Fruit fly (Drosophila melanogaster) whole organism, wandering third instar larva: ENCODE data around the gene CG15249.

Experiments
- Abd-B ChIP-seq: fragments of >200 bp; optimal IDR thresholded peaks from 2 replicates; lab custom pipeline; 2017; ENCODE audit warnings: missing biosample characterization, missing genetic modification characterization
- CG32264 ChIP-seq: fragments of 200-800 bp; sonication (Bioruptor generic); optimal IDR thresholded peaks from 2 replicates; lab custom pipeline; 2016; ENCODE audit warnings: missing biosample characterization, missing genetic modification characterization
- CG9705 ChIP-seq: fragments of 200-800 bp; sonication (Bioruptor generic); optimal IDR thresholded peaks from 2 replicates; lab custom pipeline; 2018; ENCODE audit warnings: missing biosample characterization, mild to moderate bottlenecking, missing genetic modification characterization
- CrebA ChIP-seq: fragments of 200-800 bp; sonication (Bioruptor generic); optimal IDR thresholded peaks from 2 replicates; lab custom pipeline; 2016; ENCODE audit warnings: missing biosample characterization, mild to moderate bottlenecking, missing genetic modification characterization, borderline replicate concordance
- Dfd ChIP-seq: fragments of >200 bp; optimal IDR thresholded peaks from 2 replicates; lab custom pipeline; 2017; ENCODE audit warnings: missing biosample characterization, missing genetic modification characterization
- Dif ChIP-seq: fragments of 200-275, 200-300 bp; sonication (Bioruptor generic); optimal IDR thresholded peaks from 2 replicates; lab custom pipeline; 2018; ENCODE audit warnings: missing biosample characterization, missing genetic modification characterization; ENCODE audit not compliant: partially characterized antibody
- GATAd ChIP-seq: sonication (Bioruptor generic); optimal IDR thresholded peaks from 2 replicates; lab custom pipeline; 2016; ENCODE audit warnings: missing biosample characterization, missing genetic modification characterization
- HLH106 ChIP-seq: fragments of 200-800 bp; optimal IDR thresholded peaks from 3 replicates; lab custom pipeline; 2019; ENCODE audit warnings: missing biosample characterization, mild to moderate bottlenecking, missing genetic modification characterization, moderate library complexity
- Hnf4 ChIP-seq: fragments of 200-800 bp; sonication (Bioruptor generic); optimal IDR thresholded peaks from 2 replicates; lab custom pipeline; 2016; ENCODE audit warnings: missing biosample characterization, mild to moderate bottlenecking, missing genetic modification characterization
- Hr78 ChIP-seq: fragments of >200 bp; optimal IDR thresholded peaks from 2 replicates; lab custom pipeline; 2017; ENCODE audit warnings: missing biosample characterization, missing genetic modification characterization
- Hr83 ChIP-seq: fragments of 200-300 bp; sonication (Bioruptor generic); optimal IDR thresholded peaks from 2 replicates; lab custom pipeline; 2016; ENCODE audit warnings: missing biosample characterization, mild to moderate bottlenecking, missing genetic modification characterization, moderate library complexity; ENCODE audit not compliant: poor library complexity, severe bottlenecking
- Mio ChIP-seq: sonication (Bioruptor generic); optimal IDR thresholded peaks from 2 replicates; lab custom pipeline; 2016; ENCODE audit warnings: missing biosample characterization, missing genetic modification characterization
- Myc ChIP-seq: fragments of >200 bp; optimal IDR thresholded peaks from 2 replicates; lab custom pipeline; 2017
- OdsH ChIP-seq: fragments of 200-800 bp; sonication (Bioruptor generic); optimal IDR thresholded peaks from 2 replicates; lab custom pipeline; 2016; ENCODE audit warnings: missing biosample characterization, mild to moderate bottlenecking, missing genetic modification characterization
- Rel ChIP-seq, 2 experiments: fragments of 200-800 bp; sonication (Bioruptor generic) in 1 of 2; optimal IDR thresholded peaks; 2 replicates in 1 of 2; 3 replicates in 1 of 2; lab custom pipeline; 2016 to 2019; ENCODE audit warnings: mild to moderate bottlenecking in 2 of 2, missing biosample characterization in 2 of 2, missing genetic modification characterization in 2 of 2, moderate library complexity in 1 of 2
- Sp1 ChIP-seq: fragments of 200-800 bp; sonication (Bioruptor generic); optimal IDR thresholded peaks from 3 replicates; lab custom pipeline; 2019; ENCODE audit warnings: missing biosample characterization, mild to moderate bottlenecking, missing genetic modification characterization, moderate library complexity
- Vsx2 ChIP-seq: fragments of 200-300, 225-300 bp; sonication (Bioruptor generic); optimal IDR thresholded peaks from 2 replicates; lab custom pipeline; 2018; ENCODE audit warnings: missing biosample characterization, missing genetic modification characterization; ENCODE audit not compliant: partially characterized antibody
- br ChIP-seq: fragments of 200-800 bp; sonication (Bioruptor generic); optimal IDR thresholded peaks from 2 replicates; lab custom pipeline; 2016; ENCODE audit warnings: missing biosample characterization, missing genetic modification characterization
- brk ChIP-seq: fragments of 200-800 bp; sonication (Bioruptor generic); optimal IDR thresholded peaks from 2 replicates; lab custom pipeline; 2016; ENCODE audit warnings: missing biosample characterization, mild to moderate bottlenecking, missing genetic modification characterization
- dl ChIP-seq, 2 experiments: fragments of 175-275, 200-275 bp in 1 of 2; fragments of 200-275 bp in 1 of 2; sonication (Bioruptor generic); optimal IDR thresholded peaks; lab custom pipeline; 2018; ENCODE audit warnings: mild to moderate bottlenecking in 2 of 2, missing biosample characterization in 2 of 2, missing genetic modification characterization in 2 of 2, moderate library complexity in 2 of 2; ENCODE audit not compliant: partially characterized antibody in 2 of 2, insufficient read depth in 1 of 2
- dmrt93B ChIP-seq: fragments of 200-800 bp; sonication (Bioruptor generic); optimal IDR thresholded peaks from 2 replicates; lab custom pipeline; 2018; ENCODE audit warnings: missing biosample characterization, mild to moderate bottlenecking, missing genetic modification characterization
- dsf ChIP-seq: sonication (Bioruptor generic); optimal IDR thresholded peaks from 2 replicates; lab custom pipeline; 2016; ENCODE audit warnings: missing biosample characterization, missing genetic modification characterization, borderline replicate concordance
- ey ChIP-seq: fragments of 200-800 bp; sonication (Bioruptor generic); optimal IDR thresholded peaks from 2 replicates; lab custom pipeline; 2016; ENCODE audit warnings: missing biosample characterization, missing genetic modification characterization
- foxo ChIP-seq, 2 experiments: fragments of 200-800 bp; sonication (Bioruptor generic); optimal IDR thresholded peaks; 2 replicates in 1 of 2; 3 replicates in 1 of 2; lab custom pipeline; 2016 to 2017; ENCODE audit warnings: missing biosample characterization in 2 of 2, missing genetic modification characterization in 2 of 2
- fru ChIP-seq: fragments of 200-800 bp; sonication (Bioruptor generic); optimal IDR thresholded peaks from 3 replicates; lab custom pipeline; 2016; ENCODE audit warnings: missing biosample characterization, mild to moderate bottlenecking, missing genetic modification characterization
- h ChIP-seq: fragments of 200-800 bp; sonication (Bioruptor generic); optimal IDR thresholded peaks from 3 replicates; lab custom pipeline; 2016; ENCODE audit warnings: missing biosample characterization, mild to moderate bottlenecking, missing genetic modification characterization
- jim ChIP-seq: fragments of 175-275, 200-325 bp; sonication (Bioruptor generic); optimal IDR thresholded peaks from 2 replicates; lab custom pipeline; 2016; ENCODE audit warnings: missing biosample characterization, mild to moderate bottlenecking, missing genetic modification characterization
- lola ChIP-seq: fragments of >200 bp; optimal IDR thresholded peaks from 2 replicates; lab custom pipeline; 2017; ENCODE audit warnings: missing biosample characterization, missing genetic modification characterization
- pan ChIP-seq: fragments of >200 bp; optimal IDR thresholded peaks from 2 replicates; lab custom pipeline; 2017
- psq ChIP-seq: fragments of 200-800 bp; sonication (Bioruptor generic); optimal IDR thresholded peaks from 3 replicates; lab custom pipeline; 2017; ENCODE audit warnings: missing biosample characterization, mild to moderate bottlenecking, missing genetic modification characterization, moderate library complexity
- rgr ChIP-seq: fragments of 200-800 bp; sonication (Bioruptor generic); optimal IDR thresholded peaks from 3 replicates; lab custom pipeline; 2016; ENCODE audit warnings: missing biosample characterization, mild to moderate bottlenecking, missing genetic modification characterization
- sv ChIP-seq: fragments of 200-800 bp; sonication (Bioruptor generic); optimal IDR thresholded peaks from 3 replicates; lab custom pipeline; 2016; ENCODE audit warnings: missing biosample characterization, missing genetic modification characterization
- tai ChIP-seq: sonication (Bioruptor generic); optimal IDR thresholded peaks from 2 replicates; lab custom pipeline; 2016; ENCODE audit warnings: missing biosample characterization, missing genetic modification characterization
- usp ChIP-seq: fragments of >200 bp; optimal IDR thresholded peaks from 2 replicates; lab custom pipeline; 2017; ENCODE audit warnings: missing biosample characterization, missing genetic modification characterization
- woc ChIP-seq: sonication (Bioruptor generic); optimal IDR thresholded peaks from 2 replicates; lab custom pipeline; 2016; ENCODE audit warnings: missing biosample characterization, mild to moderate bottlenecking, missing genetic modification characterization

Gene CG15249

dm6 chrX:9899535-9900179 is at the start of gene CG15249:
Gene CG15249 (minus strand): TSS chrX:9899585.
- TF ChIP-seq Abd-B: no peak
- TF ChIP-seq fru: peak; percentile 3

dm6 chrX:9932296-9932892 is 33.0 kb upstream of the CG15249 start:
- TF ChIP-seq dl (GFP tag; optimal IDR thresholded peaks at IDR 0.05; lab: Kevin White, UChicago; ENCODE audit: insufficient read depth in 1 of 2, partially characterized antibody in 2 of 2) (no peak), tai (GFP tag; lab: Kevin White, UChicago) (no peak), Hnf4 (GFP tag; lab: Kevin White, UChicago) (no peak), Rel (GFP tag; optimal IDR thresholded peaks at IDR 0.05; lab: Kevin White, UChicago) (no peak), Rel (tag; optimal IDR thresholded peaks at IDR 0.05; lab: Kevin White, UChicago) (no peak), Myc (no peak), GATAd (GFP tag; lab: Kevin White, UChicago) (no peak), Dfd (GFP tag; lab: Kevin White, UChicago) (no peak), jim (GFP tag; lab: Kevin White, UChicago) (no peak), CrebA (GFP tag; lab: Kevin White, UChicago) (no peak), Abd-B (no peak), woc (no peak), Hr83 (GFP tag; lab: Kevin White, UChicago) (no peak), usp (GFP tag; lab: Kevin White, UChicago) (no peak), Sp1 (GFP tag; lab: Kevin White, UChicago) (no peak), br (GFP tag; lab: Kevin White, UChicago) (no peak)
- TF ChIP-seq, all 38 proteins: peak for 0

dm6 chrX:9930882-9931281 is 31.5 kb upstream of the CG15249 start, which contains the start of gene Idgf4:
Gene Idgf4 (minus strand): TSS chrX:9930948.
- TF ChIP-seq h (GFP tag; lab: Kevin White, UChicago) (peak; percentile 9), OdsH (GFP tag; lab: Kevin White, UChicago) (no peak), lola (GFP tag; lab: Kevin White, UChicago) (no peak), Hr78 (GFP tag; lab: Kevin White, UChicago) (no peak), GATAd (GFP tag; lab: Kevin White, UChicago) (no peak), Rel (GFP tag; optimal IDR thresholded peaks at IDR 0.05; lab: Kevin White, UChicago) (no peak), Rel (tag; optimal IDR thresholded peaks at IDR 0.05; lab: Kevin White, UChicago) (peak; percentile 1), jim (GFP tag; lab: Kevin White, UChicago) (peak; percentile 17), brk (no peak), Hr83 (GFP tag; lab: Kevin White, UChicago) (no peak), foxo (GFP tag; optimal IDR thresholded peaks at IDR 0.05; lab: Kevin White, UChicago) (no peak), CrebA (GFP tag; lab: Kevin White, UChicago) (no peak), pan (lab: Kevin White, UChicago) (no peak), dsf (no peak), HLH106 (tag; lab: Kevin White, UChicago) (no peak), br (GFP tag; lab: Kevin White, UChicago) (no peak), tai (GFP tag; lab: Kevin White, UChicago) (no peak), Dfd (GFP tag; lab: Kevin White, UChicago) (no peak), Sp1 (GFP tag; lab: Kevin White, UChicago) (no peak), sv (no peak), woc (no peak), psq (peak; percentile 65), dl (GFP tag; optimal IDR thresholded peaks at IDR 0.05; lab: Kevin White, UChicago; ENCODE audit: insufficient read depth in 1 of 2, partially characterized antibody in 2 of 2) (no peak), CG9705 (GFP tag; lab: Kevin White, UChicago) (no peak), Dif (GFP tag; lab: Kevin White, UChicago) (no peak), Mio (no peak), dmrt93B (no peak), Vsx2 (GFP tag; lab: Kevin White, UChicago) (no peak), ey (GFP tag; lab: Kevin White, UChicago) (no peak), usp (GFP tag; lab: Kevin White, UChicago) (no peak), CG32264 (GFP tag; lab: Kevin White, UChicago) (no peak), Hnf4 (GFP tag; lab: Kevin White, UChicago) (no peak), rgr (GFP tag; lab: Kevin White, UChicago) (no peak)
